Worm (Caenorhabditis elegans) whole organism, early embryonic: ENCODE data around the gene pmk-1.

Source experiments
- aly-1 ChIP-seq: sonication (generic microtip); optimal IDR thresholded peaks from 2 replicates; lab custom pipeline; 2016; ENCODE audit warnings: missing genetic modification characterization, missing compliant biosample characterization
- ama-1 ChIP-seq: fragments of 150-350 bp; optimal IDR thresholded peaks from 2 replicates; lab custom pipeline; 2014
- flt-1 ChIP-seq: fragments of 200-800 bp; sonication (Bioruptor generic); IDR thresholded peaks from 2 replicates; pipeline ENCODE4 v1.3.6; 2022; ENCODE audit warnings: missing genetic modification characterization, missing compliant biosample characterization
- hmbx-1 ChIP-seq: sonication (generic microtip); optimal IDR thresholded peaks from 2 replicates; lab custom pipeline; 2016; ENCODE audit warnings: mild to moderate bottlenecking, missing genetic modification characterization, missing compliant biosample characterization
- hnd-1 ChIP-seq: sonication (generic microtip); optimal IDR thresholded peaks from 2 replicates; lab custom pipeline; 2016; ENCODE audit warnings: missing genetic modification characterization, missing compliant biosample characterization

ce11 chrIV:8159087-8159486 is 10.5 kb downstream of the pmk-1 start, which contains the start of gene faah-1:
- TF ChIP-seq flt-1 (GFP tag; lab: Robert Waterston, UW) (no peak), ama-1 (lab: Kevin White, UChicago) (no peak), aly-1 (no peak), hnd-1 (tag; lab: Kevin White, UChicago) (no peak), hmbx-1 (tag; lab: Kevin White, UChicago) (no peak)
